Worm (Caenorhabditis elegans) whole organism, young adult: ENCODE measurements around the gene F49C12.1.

Experiments used
- F10E7.11 ChIP-seq: sonication (generic microtip); optimal IDR thresholded peaks from 2 replicates; lab custom pipeline; 2017; ENCODE audit warnings: mild to moderate bottlenecking, missing genetic modification characterization, moderate library complexity, missing compliant biosample characterization
- F39B2.1 ChIP-seq: fragments of 200-800 bp; sonication (Bioruptor generic); IDR thresholded peaks from 2 replicates; pipeline ENCODE4 v1.3.6; 2022; ENCODE audit warnings: missing genetic modification reagents, missing genetic modification characterization, missing compliant biosample characterization
- F52B5.7 ChIP-seq: sonication (generic microtip); optimal IDR thresholded peaks from 2 replicates; lab custom pipeline; 2016; ENCODE audit warnings: mild to moderate bottlenecking, missing genetic modification characterization, missing compliant biosample characterization
- F57A8.1 ChIP-seq: fragments of 200-800 bp; sonication (Bioruptor generic); optimal IDR thresholded peaks from 2 replicates; lab custom pipeline; 2018; ENCODE audit warnings: mild to moderate bottlenecking, missing genetic modification characterization, moderate library complexity, missing compliant biosample characterization
- aptf-2 ChIP-seq: fragments of 200-800 bp; sonication (Bioruptor generic); conservative IDR thresholded peaks from 2 replicates; pipeline ENCODE4 v1.3.6; 2022; ENCODE audit warnings: missing genetic modification reagents, missing genetic modification characterization, missing compliant biosample characterization
- aptf-3 ChIP-seq: fragments of 200-800 bp; sonication (Bioruptor generic); IDR thresholded peaks from 2 replicates; pipeline ENCODE4 v1.3.6; 2022; ENCODE audit warnings: missing genetic modification characterization, missing compliant biosample characterization
- bed-2 ChIP-seq: fragments of 200-800 bp; sonication (Bioruptor generic); IDR thresholded peaks from 2 replicates; pipeline ENCODE4 v1.3.6; 2022; ENCODE audit warnings: missing genetic modification reagents, missing genetic modification characterization, missing compliant biosample characterization
- dpff-1 ChIP-seq: sonication (generic microtip); optimal IDR thresholded peaks from 2 replicates; lab custom pipeline; 2017; ENCODE audit warnings: mild to moderate bottlenecking, missing genetic modification characterization, missing compliant biosample characterization
- dpl-1 ChIP-seq: fragments of 150-350 bp; optimal IDR thresholded peaks from 2 replicates; lab custom pipeline; 2014; ENCODE audit warnings: missing biosample characterization, missing genetic modification reagents, missing genetic modification characterization
- egrh-3 ChIP-seq: fragments of 200-800 bp; sonication (Bioruptor generic); IDR thresholded peaks from 2 replicates; pipeline ENCODE4 v1.3.6; 2022; ENCODE audit warnings: missing genetic modification reagents, missing genetic modification characterization, missing compliant biosample characterization
- lin-35 ChIP-seq, 3 experiments: fragments of 150-350 bp in 2 of 3; sonication (generic microtip) in 1 of 3; optimal IDR thresholded peaks; 2 replicates each; lab custom pipeline; 2014 to 2018; ENCODE audit warnings: missing biosample characterization in 3 of 3, missing genetic modification characterization in 3 of 3, missing genetic modification reagents in 3 of 3
- xnd-1 ChIP-seq: sonication (generic microtip); optimal IDR thresholded peaks from 2 replicates; lab custom pipeline; 2016; ENCODE audit warnings: missing genotype, missing genetic modification reagents, missing genetic modification characterization, missing compliant biosample characterization

DNA sequence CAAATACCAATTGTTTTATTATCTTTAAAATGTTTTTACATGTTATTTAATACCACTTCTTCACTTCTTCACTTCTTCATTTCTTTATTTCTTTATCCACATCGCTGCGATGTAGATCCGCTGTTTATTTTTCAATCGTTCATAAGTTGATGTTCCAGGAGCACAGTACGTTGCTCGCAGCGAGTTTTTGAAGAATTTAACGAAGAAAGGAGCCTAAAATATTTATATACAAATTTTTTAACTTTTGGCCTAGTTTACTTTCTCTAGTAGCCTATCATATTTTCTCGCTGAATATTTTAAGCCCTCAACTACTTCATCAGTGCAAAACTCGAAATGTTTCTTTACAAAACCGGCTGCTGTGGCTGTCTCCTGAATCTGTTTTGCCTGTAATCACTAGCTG is 22.0 kb upstream of the F49C12.1 start:
- TF ChIP-seq lin-35 (GFP tag; optimal IDR thresholded peaks at IDR 0.05; lab: Kevin White, UChicago) (no peak), aptf-3 (GFP tag; lab: Robert Waterston, UW) (0 out of 2 replicates have a peak, but pooled peaks have one; percentile 22), F57A8.1 (GFP tag; lab: Kevin White, UChicago) (no peak), F10E7.11 (tag; lab: Kevin White, UChicago) (peak; percentile 52), F39B2.1 (GFP tag; lab: Robert Waterston, UW) (no peak), aptf-2 (GFP tag; lab: Robert Waterston, UW) (no peak), bed-2 (no peak), egrh-3 (GFP tag; lab: Robert Waterston, UW) (no peak), dpff-1 (no peak), xnd-1 (no peak), dpl-1 (GFP tag; lab: Kevin White, UChicago) (no peak), F52B5.7 (tag; lab: Kevin White, UChicago) (no peak)
